Worm (Caenorhabditis elegans): ENCODE data around the gene W06D11.2.

- no peak for TF ChIP-seq gmeb-2 (tag; optimal IDR thresholded peaks at IDR 0.05)
- TF ChIP-seq ets-4 (tag; optimal IDR thresholded peaks at IDR 0.05), result no peak
- TF ChIP-seq fkh-10 (GFP tag; optimal IDR thresholded peaks at IDR 0.05), result no peak
- no peak for TF ChIP-seq unc-3 (GFP tag; conservative IDR thresholded peaks at IDR 0.05)
- no peak for TF ChIP-seq unc-3 (tag; optimal IDR thresholded peaks at IDR 0.05)
- TF ChIP-seq zip-5 (tag; optimal IDR thresholded peaks at IDR 0.05), result no peak
- no peak for TF ChIP-seq ceh-45 (GFP tag; IDR thresholded peaks at IDR 0.05)
Observed at ce11 chrX:12320737-12321136, 24.2 kb upstream of the W06D11.2 start, which contains the start of gene ceh-40.
